Fruit fly (Drosophila melanogaster) whole organism, embryonic: ENCODE results near the gene CG14442.
A peak's percentile ranks its signal among the peaks of the same experiment; 100 is the strongest.

Experiments
- Adf1 ChIP-seq: fragments of 200-800 bp; sonication (Bioruptor generic); IDR thresholded peaks from 2 replicates; pipeline ENCODE4 v1.3.6; 2022; ENCODE audit warnings: missing biosample characterization, missing genetic modification characterization
- B-H2 ChIP-seq: fragments of 200-800 bp; sonication (Bioruptor generic); optimal IDR thresholded peaks from 2 replicates; lab custom pipeline; 2018; ENCODE audit warnings: missing biosample characterization, mild to moderate bottlenecking, missing genetic modification characterization
- BtbVII ChIP-seq: fragments of 200-800 bp; sonication (Bioruptor generic); optimal IDR thresholded peaks from 3 replicates; lab custom pipeline; 2017; ENCODE audit warnings: missing biosample characterization, mild to moderate bottlenecking, missing genetic modification characterization
- C15 ChIP-seq: fragments of 200-800 bp; sonication (Bioruptor generic); IDR thresholded peaks from 3 replicates; pipeline ENCODE4 v1.3.6; 2022; ENCODE audit warnings: missing biosample characterization, missing genetic modification characterization
- CG1024 ChIP-seq: fragments of 200-800 bp; sonication (Bioruptor generic); IDR thresholded peaks from 2 replicates; pipeline ENCODE4 v1.3.6; 2022; ENCODE audit warnings: missing biosample characterization, missing genetic modification characterization
- CG10565 ChIP-seq: fragments of 200-800 bp; sonication (Bioruptor generic); optimal IDR thresholded peaks from 3 replicates; lab custom pipeline; 2016; ENCODE audit warnings: missing biosample characterization, mild to moderate bottlenecking, missing genetic modification characterization
- CG11723 ChIP-seq: fragments of 200-800 bp; sonication (Bioruptor generic); optimal IDR thresholded peaks from 2 replicates; lab custom pipeline; 2017; ENCODE audit warnings: missing biosample characterization, mild to moderate bottlenecking, missing genetic modification characterization
- CG12236 ChIP-seq: fragments of 200-800 bp; sonication (Bioruptor generic); optimal IDR thresholded peaks from 2 replicates; lab custom pipeline; 2016; ENCODE audit warnings: missing biosample characterization, missing genetic modification characterization
- CG14441 ChIP-seq: fragments of 200-800 bp; sonication (Bioruptor generic); IDR thresholded peaks from 2 replicates; pipeline ENCODE4 v1.3.6; 2022; ENCODE audit warnings: missing biosample characterization, missing genetic modification characterization
- CG14710 ChIP-seq: fragments of 200-800 bp; sonication (Bioruptor generic); optimal IDR thresholded peaks from 3 replicates; lab custom pipeline; 2019; ENCODE audit warnings: missing biosample characterization, mild to moderate bottlenecking, missing genetic modification characterization, moderate library complexity
- CG14965 ChIP-seq: fragments of 200-800 bp; sonication (Bioruptor generic); optimal IDR thresholded peaks from 2 replicates; lab custom pipeline; 2016; ENCODE audit warnings: missing biosample characterization, missing genetic modification characterization, borderline replicate concordance
- CG16779 ChIP-seq: fragments of 200-800 bp; sonication (Bioruptor generic); IDR thresholded peaks from 2 replicates; pipeline ENCODE4 v1.3.6; 2022; ENCODE audit warnings: missing biosample characterization, missing genetic modification characterization
- CG18599 ChIP-seq: fragments of 200-800 bp; sonication (Bioruptor generic); optimal IDR thresholded peaks from 3 replicates; lab custom pipeline; 2017; ENCODE audit warnings: missing biosample characterization, missing genetic modification characterization, mild to moderate bottlenecking, moderate library complexity, missing genetic modification reagents
- CG2678 ChIP-seq: fragments of 200-800 bp; sonication (Bioruptor generic); optimal IDR thresholded peaks from 3 replicates; lab custom pipeline; 2019; ENCODE audit warnings: missing biosample characterization, mild to moderate bottlenecking, missing genetic modification characterization, moderate library complexity
- CG2712 ChIP-seq: fragments of 200-800 bp; optimal IDR thresholded peaks from 3 replicates; lab custom pipeline; 2019; ENCODE audit warnings: missing biosample characterization, mild to moderate bottlenecking, missing genetic modification characterization, moderate library complexity
- CG4617 ChIP-seq: fragments of 200-800 bp; sonication (Bioruptor generic); optimal IDR thresholded peaks from 3 replicates; lab custom pipeline; 2016; ENCODE audit warnings: missing biosample characterization, missing genetic modification characterization, borderline replicate concordance
- CG5180 ChIP-seq: fragments of 200-800 bp; sonication (Bioruptor generic); optimal IDR thresholded peaks from 3 replicates; lab custom pipeline; 2017; ENCODE audit warnings: missing biosample characterization, missing genetic modification characterization, mild to moderate bottlenecking, moderate library complexity, missing genetic modification reagents
- CG6254 ChIP-seq: fragments of 200-800 bp; sonication (Bioruptor generic); optimal IDR thresholded peaks from 3 replicates; lab custom pipeline; 2017; ENCODE audit warnings: mild to moderate bottlenecking, missing biosample characterization, missing genetic modification reagents, missing genetic modification characterization
- CG6854 ChIP-seq: fragments of 200-800 bp; sonication (Bioruptor generic); optimal IDR thresholded peaks from 3 replicates; lab custom pipeline; 2017; ENCODE audit warnings: missing biosample characterization, mild to moderate bottlenecking, missing genetic modification characterization
- CG7839 ChIP-seq: fragments of 200-800 bp; sonication (Bioruptor generic); optimal IDR thresholded peaks from 3 replicates; lab custom pipeline; 2018; ENCODE audit warnings: missing biosample characterization, mild to moderate bottlenecking, missing genetic modification characterization, moderate library complexity
- CG8388 ChIP-seq: fragments of 200-800 bp; sonication (Bioruptor generic); optimal IDR thresholded peaks from 2 replicates; lab custom pipeline; 2019; ENCODE audit warnings: missing biosample characterization, mild to moderate bottlenecking, missing genetic modification characterization, moderate library complexity
- CG8924 ChIP-seq: fragments of 200-800 bp; optimal IDR thresholded peaks from 3 replicates; lab custom pipeline; 2019; ENCODE audit warnings: missing biosample characterization, mild to moderate bottlenecking, missing genetic modification characterization, moderate library complexity
- D ChIP-seq, 2 experiments: fragments of 200-800 bp in 1 of 2; fragments of >200 bp in 1 of 2; sonication (Bioruptor generic) in 1 of 2; optimal IDR thresholded peaks; 2 replicates in 1 of 2; 3 replicates in 1 of 2; lab custom pipeline; 2017; ENCODE audit warnings: mild to moderate bottlenecking in 1 of 2, missing biosample characterization in 1 of 2, missing genetic modification characterization in 1 of 2, missing genetic modification reagents in 1 of 2
- Ets97D ChIP-seq: fragments of 200-800 bp; sonication (Bioruptor generic); optimal IDR thresholded peaks from 3 replicates; lab custom pipeline; 2016; ENCODE audit warnings: missing biosample characterization, missing genetic modification characterization
- HLHmδ ChIP-seq: fragments of 200-800 bp; sonication (Bioruptor generic); optimal IDR thresholded peaks from 2 replicates; lab custom pipeline; 2018; ENCODE audit warnings: missing biosample characterization, mild to moderate bottlenecking, missing genetic modification characterization, moderate library complexity
- Hmr ChIP-seq: fragments of 200-800 bp; sonication (Bioruptor generic); optimal IDR thresholded peaks from 3 replicates; lab custom pipeline; 2017; ENCODE audit warnings: mild to moderate bottlenecking, missing biosample characterization, missing genetic modification reagents, missing genetic modification characterization
- MTF-1 ChIP-seq: fragments of 200-800 bp; sonication (Bioruptor generic); optimal IDR thresholded peaks from 2 replicates; lab custom pipeline; 2018; ENCODE audit warnings: missing biosample characterization, mild to moderate bottlenecking, missing genetic modification characterization, borderline replicate concordance
- Nf-YB ChIP-seq: fragments of 200-800 bp; sonication (Bioruptor generic); optimal IDR thresholded peaks from 3 replicates; lab custom pipeline; 2019; ENCODE audit warnings: missing biosample characterization, mild to moderate bottlenecking, missing genetic modification characterization, moderate library complexity
- Stat92E ChIP-seq, 3 experiments: fragments of >200 bp in 2 of 3; fragments of 200-800 bp in 1 of 3; sonication (Bioruptor generic) in 1 of 3; optimal IDR thresholded peaks; 2 replicates each; lab custom pipeline; 2017 to 2019; ENCODE audit warnings: missing biosample characterization in 3 of 3, missing genetic modification characterization in 3 of 3, mild to moderate bottlenecking in 1 of 3, moderate library complexity in 1 of 3
- abd-A ChIP-seq: fragments of 200-800 bp; sonication (Bioruptor generic); optimal IDR thresholded peaks from 3 replicates; lab custom pipeline; 2019; ENCODE audit warnings: missing biosample characterization, mild to moderate bottlenecking, missing genetic modification characterization, moderate library complexity
- ac ChIP-seq: fragments of 200-800 bp; sonication (Bioruptor generic); optimal IDR thresholded peaks from 3 replicates; lab custom pipeline; 2017; ENCODE audit warnings: missing biosample characterization, mild to moderate bottlenecking, missing genetic modification characterization
- bsh ChIP-seq, 2 experiments: fragments of 200-800 bp; sonication (Bioruptor generic); optimal IDR thresholded peaks; 2 replicates each; lab custom pipeline; 2017 to 2018; ENCODE audit warnings: mild to moderate bottlenecking in 2 of 2, missing biosample characterization in 2 of 2, missing genetic modification characterization in 2 of 2, moderate library complexity in 1 of 2
- cad ChIP-seq: fragments of >200 bp; optimal IDR thresholded peaks from 2 replicates; lab custom pipeline; 2017; ENCODE audit warnings: missing biosample characterization, missing genetic modification characterization
- caup ChIP-seq: fragments of 200-800 bp; sonication (Bioruptor generic); optimal IDR thresholded peaks from 3 replicates; lab custom pipeline; 2017; ENCODE audit warnings: missing biosample characterization, mild to moderate bottlenecking, missing genetic modification characterization, moderate library complexity; ENCODE audit not compliant: severe bottlenecking
- chn ChIP-seq: fragments of 200-800 bp; sonication (Bioruptor generic); optimal IDR thresholded peaks from 2 replicates; lab custom pipeline; 2016; ENCODE audit warnings: missing biosample characterization, missing genetic modification characterization
- crc ChIP-seq: fragments of 200-800 bp; sonication (Bioruptor generic); optimal IDR thresholded peaks from 2 replicates; lab custom pipeline; 2016; ENCODE audit warnings: missing biosample characterization, missing genetic modification characterization
- croc ChIP-seq: fragments of 200-800 bp; sonication (Bioruptor generic); conservative IDR thresholded peaks from 3 replicates; pipeline ENCODE4 v1.3.6; 2022; ENCODE audit warnings: missing biosample characterization, missing genetic modification characterization
- crp ChIP-seq, 2 experiments: fragments of 200-800 bp; sonication (Bioruptor generic); optimal IDR thresholded peaks; 2 replicates in 1 of 2; 3 replicates in 1 of 2; lab custom pipeline; 2017; ENCODE audit warnings: missing biosample characterization in 2 of 2, missing genetic modification characterization in 2 of 2, mild to moderate bottlenecking in 1 of 2, moderate library complexity in 1 of 2
- dan ChIP-seq: fragments of 200-800 bp; sonication (Bioruptor generic); IDR thresholded peaks from 2 replicates; pipeline ENCODE4 v1.3.6; 2022; ENCODE audit warnings: missing biosample characterization, missing genetic modification characterization
- esg ChIP-seq: fragments of 200-800 bp; sonication (Bioruptor generic); conservative IDR thresholded peaks from 2 replicates; pipeline ENCODE4 v1.3.6; 2022; ENCODE audit warnings: missing biosample characterization, missing genetic modification characterization
- insv ChIP-seq, 2 experiments: fragments of 200-800 bp; sonication (Bioruptor generic); optimal IDR thresholded peaks; 3 replicates each; lab custom pipeline; 2016 to 2018; ENCODE audit warnings: missing biosample characterization in 2 of 2, missing genetic modification characterization in 2 of 2
- kay ChIP-seq: fragments of 200-800 bp; sonication (Bioruptor generic); optimal IDR thresholded peaks from 2 replicates; lab custom pipeline; 2016; ENCODE audit warnings: missing biosample characterization, missing genetic modification characterization
- klu ChIP-seq: fragments of 200-800 bp; sonication (Bioruptor generic); IDR thresholded peaks from 2 replicates; pipeline ENCODE4 v1.3.6; 2022; ENCODE audit warnings: missing biosample characterization, missing genetic modification characterization
- kni ChIP-seq: fragments of 200-800 bp; sonication (Bioruptor generic); optimal IDR thresholded peaks from 3 replicates; lab custom pipeline; 2017; ENCODE audit warnings: mild to moderate bottlenecking, missing biosample characterization, missing genetic modification reagents, missing genetic modification characterization
- oc ChIP-seq: fragments of 200-800 bp; sonication (Bioruptor generic); optimal IDR thresholded peaks from 2 replicates; lab custom pipeline; 2018; ENCODE audit warnings: missing biosample characterization, mild to moderate bottlenecking, missing genetic modification characterization, moderate library complexity
- onecut ChIP-seq: fragments of 200-800 bp; sonication (Bioruptor generic); IDR thresholded peaks from 2 replicates; pipeline ENCODE4 v1.3.6; 2022; ENCODE audit warnings: missing biosample characterization, missing genetic modification characterization
- rib ChIP-seq: fragments of 200-800 bp; sonication (Bioruptor generic); IDR thresholded peaks from 2 replicates; pipeline ENCODE4 v1.3.6; 2022; ENCODE audit warnings: missing biosample characterization, missing genetic modification characterization
- sisA ChIP-seq: fragments of 200-800 bp; sonication (Bioruptor generic); IDR thresholded peaks from 2 replicates; pipeline ENCODE4 v1.3.6; 2022; ENCODE audit warnings: missing biosample characterization, missing genetic modification characterization
- tin ChIP-seq: fragments of 200-800 bp; sonication (Bioruptor generic); optimal IDR thresholded peaks from 3 replicates; lab custom pipeline; 2016; ENCODE audit warnings: missing biosample characterization, missing genetic modification characterization
- toy ChIP-seq: fragments of 200-800 bp; sonication (Bioruptor generic); IDR thresholded peaks from 2 replicates; pipeline ENCODE4 v1.3.6; 2022; ENCODE audit warnings: missing biosample characterization, missing genetic modification characterization

CG14442 gene

DNA sequence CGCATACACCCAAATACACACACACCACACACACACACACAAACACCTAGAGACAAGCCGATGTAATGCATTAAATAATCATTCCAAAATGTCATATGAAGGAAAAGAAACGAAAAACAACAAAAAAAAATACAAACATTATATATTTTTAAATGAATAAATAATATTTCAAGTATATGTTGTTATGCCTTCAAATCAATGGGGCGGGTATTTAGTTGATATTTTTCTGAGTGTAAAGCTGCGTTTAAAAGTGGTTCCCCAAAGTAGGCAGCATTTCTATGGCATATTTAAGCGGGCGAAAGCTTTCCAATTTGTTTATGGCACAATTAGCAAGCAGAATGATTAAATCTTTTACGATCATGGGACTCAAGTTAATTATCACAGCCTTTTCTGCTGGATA, 24.5 kb upstream of the CG14442 start (continued):
- TF ChIP-seq CG14710 (tag; lab: Kevin White, UChicago) (no peak), D (optimal IDR thresholded peaks at IDR 0.05; lab: Kevin White, UChicago) (no peak), D (GFP tag; optimal IDR thresholded peaks at IDR 0.05; lab: Kevin White, UChicago) (no peak), CG6254 (GFP tag; lab: Kevin White, UChicago) (no peak), CG1024 (GFP tag; lab: Robert Waterston, UW) (no peak), CG8388 (GFP tag; lab: Kevin White, UChicago) (peak; percentile 5), toy (no peak), CG14441 (GFP tag; lab: Robert Waterston, UW) (peak; percentile 48; the same call in 1 of the 2 replicates), sisA (GFP tag; lab: Robert Waterston, UW) (no peak), CG11723 (GFP tag; lab: Kevin White, UChicago) (no peak), HLHmδ (GFP tag; lab: Kevin White, UChicago) (no peak), Nf-YB (GFP tag; lab: Kevin White, UChicago) (no peak), bsh (GFP tag; optimal IDR thresholded peaks at IDR 0.05; lab: Kevin White, UChicago) (peak in 1 of 2 experiments; percentile 57), CG18599 (GFP tag; lab: Kevin White, UChicago) (no peak), insv (GFP tag; optimal IDR thresholded peaks at IDR 0.05; lab: Kevin White, UChicago) (no peak), abd-A (tag; lab: Kevin White, UChicago) (no peak), CG7839 (tag; lab: Kevin White, UChicago) (peak; percentile 42), C15 (GFP tag; lab: Robert Waterston, UW) (no peak), CG2678 (peak; percentile 40), Adf1 (GFP tag; lab: Robert Waterston, UW) (no peak), MTF-1 (no peak), CG6854 (no peak), Stat92E (GFP tag; optimal IDR thresholded peaks at IDR 0.05; lab: Kevin White, UChicago) (no peak), CG12236 (GFP tag; lab: Kevin White, UChicago) (no peak), BtbVII (peak; percentile 4), cad (GFP tag; lab: Kevin White, UChicago) (no peak), oc (tag; lab: Kevin White, UChicago) (no peak), rib (no peak), dan (GFP tag; lab: Robert Waterston, UW) (no peak), klu (GFP tag; lab: Robert Waterston, UW) (no peak), CG10565 (GFP tag; lab: Kevin White, UChicago) (no peak), CG8924 (tag; lab: Kevin White, UChicago) (no peak), Hmr (GFP tag; lab: Kevin White, UChicago) (peak; percentile 7), caup (GFP tag; lab: Kevin White, UChicago) (no peak), CG14965 (no peak), kni (GFP tag; lab: Kevin White, UChicago) (no peak), kay (GFP tag; lab: Kevin White, UChicago) (no peak), tin (GFP tag; lab: Kevin White, UChicago) (no peak), onecut (GFP tag; lab: Robert Waterston, UW) (no peak), CG16779 (GFP tag; lab: Robert Waterston, UW) (no peak), crc (GFP tag; lab: Kevin White, UChicago) (no peak), CG5180 (GFP tag; lab: Kevin White, UChicago) (no peak), CG4617 (GFP tag; lab: Kevin White, UChicago) (no peak), ac (GFP tag; lab: Kevin White, UChicago) (no peak), CG2712 (tag; lab: Kevin White, UChicago) (peak; percentile 6), B-H2 (GFP tag; lab: Kevin White, UChicago) (no peak), Ets97D (no peak), croc (no peak), esg (no peak), chn (GFP tag; lab: Kevin White, UChicago) (no peak), crp (GFP tag; optimal IDR thresholded peaks at IDR 0.05; lab: Kevin White, UChicago) (no peak)
